Worm (Caenorhabditis elegans) whole organism, L1 larva: Measurements from ENCODE around the gene rrsr-1.
"Not testable (repeated sequence)": the region's sequence is repeated elsewhere in the genome, so short reads cannot be mapped to it uniquely, and the experiment has no call there.

Experiments
- C16A3.4 ChIP-seq: fragments of 150-350 bp; optimal IDR thresholded peaks from 2 replicates; lab custom pipeline; 2014; ENCODE audit warnings: missing biosample characterization, missing genetic modification characterization
- aha-1 ChIP-seq: fragments of 150-350 bp; optimal IDR thresholded peaks from 2 replicates; lab custom pipeline; 2014; ENCODE audit warnings: missing biosample characterization, missing genetic modification characterization
- ceh-90 ChIP-seq: sonication (generic microtip); optimal IDR thresholded peaks from 2 replicates; lab custom pipeline; 2016; ENCODE audit warnings: missing genetic modification characterization, missing compliant biosample characterization
- dpl-1 ChIP-seq, 3 experiments: fragments of 150-350 bp in 2 of 3; sonication (generic microtip) in 1 of 3; optimal IDR thresholded peaks; 2 replicates each; lab custom pipeline; 2014 to 2017; ENCODE audit warnings: missing biosample characterization in 3 of 3, missing genetic modification characterization in 3 of 3, missing genetic modification reagents in 3 of 3
- dsc-1 ChIP-seq: sonication (generic microtip); optimal IDR thresholded peaks from 2 replicates; lab custom pipeline; 2016; ENCODE audit warnings: mild to moderate bottlenecking, missing genetic modification characterization, missing compliant biosample characterization
- efl-1 ChIP-seq, 4 experiments: fragments of 150-350 bp; optimal IDR thresholded peaks in 3 of 4; peaks in 1 of 4; 1 replicate in 1 of 4; 2 replicates in 3 of 4; lab custom pipeline; 2014; ENCODE audit warnings: missing biosample characterization in 2 of 4, missing genetic modification characterization in 2 of 4, missing genetic modification reagents in 2 of 4
- egl-13 ChIP-seq: sonication (generic microtip); optimal IDR thresholded peaks from 2 replicates; lab custom pipeline; 2016; ENCODE audit warnings: missing genotype, missing genetic modification reagents, missing genetic modification characterization, missing compliant biosample characterization
- elt-2 ChIP-seq: sonication (generic microtip); optimal IDR thresholded peaks from 2 replicates; lab custom pipeline; 2016; ENCODE audit warnings: missing genetic modification characterization, mild to moderate bottlenecking, inconsistent platforms, missing compliant biosample characterization, missing genetic modification reagents
- ets-5 ChIP-seq: fragments of 200-800 bp; sonication (Bioruptor generic); IDR thresholded peaks from 2 replicates; pipeline ENCODE4 v1.3.6; 2022; ENCODE audit warnings: missing genetic modification characterization, missing compliant biosample characterization
- fkh-10 ChIP-seq: sonication (generic microtip); optimal IDR thresholded peaks from 2 replicates; lab custom pipeline; 2017; ENCODE audit warnings: missing biosample characterization, missing genetic modification reagents, missing genetic modification characterization
- fkh-4 ChIP-seq: sonication (generic microtip); optimal IDR thresholded peaks from 2 replicates; lab custom pipeline; 2016; ENCODE audit warnings: missing compliant biosample characterization, missing genetic modification characterization, borderline replicate concordance
- fos-1 ChIP-seq: fragments of 150-350 bp; optimal IDR thresholded peaks from 2 replicates; lab custom pipeline; 2014; ENCODE audit warnings: missing biosample characterization, missing genetic modification characterization
- hlh-17 ChIP-seq: fragments of 200-800 bp; sonication (Bioruptor generic); optimal IDR thresholded peaks from 2 replicates; lab custom pipeline; 2018; ENCODE audit warnings: missing genetic modification characterization, mild to moderate bottlenecking, missing compliant biosample characterization, moderate library complexity, borderline replicate concordance
- isw-1 ChIP-seq: fragments of 200-800 bp; sonication (Bioruptor generic); IDR thresholded peaks from 2 replicates; pipeline ENCODE4 v1.3.6; 2022; ENCODE audit warnings: missing genetic modification characterization, missing compliant biosample characterization
- lin-14 ChIP-seq: fragments of 200-800 bp; sonication (Bioruptor generic); optimal IDR thresholded peaks from 2 replicates; lab custom pipeline; 2018; ENCODE audit warnings: mild to moderate bottlenecking, missing genetic modification characterization, moderate library complexity, missing compliant biosample characterization
- lin-39 ChIP-seq: fragments of 150-350 bp; optimal IDR thresholded peaks from 2 replicates; lab custom pipeline; 2014; ENCODE audit warnings: missing biosample characterization, missing genetic modification reagents, missing genetic modification characterization
- lsy-2 ChIP-seq, 2 experiments: fragments of 150-350 bp; optimal IDR thresholded peaks; 2 replicates each; lab custom pipeline; 2014; ENCODE audit warnings: missing biosample characterization in 2 of 2, missing genetic modification characterization in 2 of 2
- mab-9 ChIP-seq: fragments of 200-800 bp; sonication (Bioruptor generic); IDR thresholded peaks from 2 replicates; pipeline ENCODE4 v1.3.6; 2022; ENCODE audit warnings: missing genetic modification reagents, missing genetic modification characterization, missing compliant biosample characterization
- mdl-1 ChIP-seq, 2 experiments: fragments of 150-350 bp; optimal IDR thresholded peaks; 2 replicates each; lab custom pipeline; 2014 to 2017; ENCODE audit warnings: missing biosample characterization in 2 of 2, missing genetic modification characterization in 2 of 2, inconsistent platforms in 1 of 2
- nhr-12 ChIP-seq: sonication (generic microtip); optimal IDR thresholded peaks from 2 replicates; lab custom pipeline; 2017; ENCODE audit warnings: missing biosample characterization, missing genetic modification characterization
- nhr-19 ChIP-seq: fragments of 200-800 bp; sonication (Bioruptor generic); conservative IDR thresholded peaks from 2 replicates; pipeline ENCODE4 v1.3.6; 2022; ENCODE audit warnings: missing genetic modification characterization, missing compliant biosample characterization
- nhr-20 ChIP-seq: sonication (generic microtip); optimal IDR thresholded peaks from 2 replicates; lab custom pipeline; 2016; ENCODE audit warnings: mild to moderate bottlenecking, missing genetic modification characterization, missing compliant biosample characterization
- nhr-47 ChIP-seq: sonication (generic microtip); optimal IDR thresholded peaks from 2 replicates; lab custom pipeline; 2016; ENCODE audit warnings: mild to moderate bottlenecking, missing genetic modification characterization, moderate library complexity, missing compliant biosample characterization
- nhr-71 ChIP-seq: sonication (generic microtip); optimal IDR thresholded peaks from 2 replicates; lab custom pipeline; 2016; ENCODE audit warnings: mild to moderate bottlenecking, missing genetic modification characterization, moderate library complexity, missing compliant biosample characterization
- nhr-85 ChIP-seq: sonication (generic microtip); peaks from one replicate; lab custom pipeline; 2016; ENCODE audit warnings: missing genetic modification characterization, inconsistent platforms, missing compliant biosample characterization
- nhr-90 ChIP-seq: sonication (generic microtip); optimal IDR thresholded peaks from 2 replicates; lab custom pipeline; 2016; ENCODE audit warnings: mild to moderate bottlenecking, missing genetic modification characterization, missing compliant biosample characterization; ENCODE audit not compliant: poor library complexity
- skn-1 ChIP-seq: fragments of 150-350 bp; optimal IDR thresholded peaks from 2 replicates; lab custom pipeline; 2014; ENCODE audit warnings: missing biosample characterization, missing genetic modification characterization
- snpc-4 ChIP-seq: fragments of 150-350 bp; optimal IDR thresholded peaks from 2 replicates; lab custom pipeline; 2014; ENCODE audit warnings: missing biosample characterization, missing genetic modification characterization
- snu-23 ChIP-seq: sonication (generic microtip); optimal IDR thresholded peaks from 2 replicates; lab custom pipeline; 2016; ENCODE audit warnings: missing genetic modification characterization, missing compliant biosample characterization
- vab-15 ChIP-seq: sonication (generic microtip); optimal IDR thresholded peaks from 2 replicates; lab custom pipeline; 2017; ENCODE audit warnings: missing genotype, mild to moderate bottlenecking, missing genetic modification characterization, missing compliant biosample characterization

rrsr-1 gene

ce11 chrV:14468196-14468874 is 43.5 kb upstream of the rrsr-1 start, which contains the start of gene srz-97 (continued):
- TF ChIP-seq C16A3.4 (no peak), nhr-12 (no peak), nhr-47 (tag; lab: Kevin White, UChicago) (peak; percentile 73), hlh-17 (GFP tag; lab: Kevin White, UChicago) (no peak), nhr-19 (GFP tag; lab: Robert Waterston, UW) (peak; percentile 76), nhr-71 (tag; lab: Kevin White, UChicago) (peak; percentile 73)

ce11 chrV:14464368-14464767 is 39.6 kb upstream of the rrsr-1 start, which contains the start of gene F08H9.4:
F08H9.4 (minus strand) TSS chrV:14464428.
- no peak for TF ChIP-seq ets-5
- TF ChIP-seq egl-13, result no peak
- TF ChIP-seq mdl-1 (tag; optimal IDR thresholded peaks at IDR 0.05; lab: Kevin White, UChicago), result no peak
- TF ChIP-seq skn-1 (tag; lab: Kevin White, UChicago), result no peak
- TF ChIP-seq vab-15, result no peak
- no peak for TF ChIP-seq fos-1 (tag; lab: Kevin White, UChicago)
- TF ChIP-seq fkh-10 (GFP tag; lab: Kevin White, UChicago), result no peak
- no peak for TF ChIP-seq snu-23
- TF ChIP-seq aha-1, result no peak
- TF ChIP-seq fkh-4, result no peak
- TF ChIP-seq lin-39 (tag; lab: Kevin White, UChicago), result no peak
- no peak for TF ChIP-seq lin-14 (GFP tag; lab: Kevin White, UChicago)
- no peak for TF ChIP-seq nhr-85 (tag; lab: Kevin White, UChicago)
- TF ChIP-seq mab-9, result no peak
- no peak for TF ChIP-seq nhr-12
- no peak for TF ChIP-seq nhr-47 (tag; lab: Kevin White, UChicago)

- peak; percentile 26 for TF ChIP-seq nhr-90 (tag; lab: Kevin White, UChicago)
- peak; percentile 85 for TF ChIP-seq elt-2 (tag; lab: Kevin White, UChicago)
- not testable (repeated sequence) for TF ChIP-seq efl-1 (optimal IDR thresholded peaks at IDR 0.05; lab: Kevin White, UChicago)
- peak in 1 of 2 experiments; percentile 84 for TF ChIP-seq efl-1 (GFP tag; optimal IDR thresholded peaks at IDR 0.05 in 1 of 2; lab: Kevin White, UChicago)
- peak; percentile 16 for TF ChIP-seq nhr-71 (tag; lab: Kevin White, UChicago)
- TF ChIP-seq snpc-4 (tag; lab: Kevin White, UChicago), result peak; percentile 86
- peak; percentile 9 for TF ChIP-seq nhr-20 (tag; lab: Kevin White, UChicago)
These were observed 38.3 kb upstream of the rrsr-1 start, which contains the start of gene F08H9.3 for ce11 chrV:14463087-14463486. F08H9.3 (minus strand) TSS chrV:14463338.

ce11 chrV:14462653-14463052 is 37.8 kb upstream of the rrsr-1 start:
- TF ChIP-seq skn-1 (tag; lab: Kevin White, UChicago), result peak; percentile 1
- TF ChIP-seq mab-9, result no peak

ce11 chrV:14460615-14461102 is 35.9 kb upstream of the rrsr-1 start, which contains the start of gene F08H9.2:
F08H9.2 (plus strand) TSS chrV:14460665.
- TF ChIP-seq ceh-90 (tag; lab: Kevin White, UChicago), result no peak
- no peak for TF ChIP-seq dsc-1 (tag; lab: Kevin White, UChicago)
- TF ChIP-seq, all 84 proteins: peak for 0

DNA sequence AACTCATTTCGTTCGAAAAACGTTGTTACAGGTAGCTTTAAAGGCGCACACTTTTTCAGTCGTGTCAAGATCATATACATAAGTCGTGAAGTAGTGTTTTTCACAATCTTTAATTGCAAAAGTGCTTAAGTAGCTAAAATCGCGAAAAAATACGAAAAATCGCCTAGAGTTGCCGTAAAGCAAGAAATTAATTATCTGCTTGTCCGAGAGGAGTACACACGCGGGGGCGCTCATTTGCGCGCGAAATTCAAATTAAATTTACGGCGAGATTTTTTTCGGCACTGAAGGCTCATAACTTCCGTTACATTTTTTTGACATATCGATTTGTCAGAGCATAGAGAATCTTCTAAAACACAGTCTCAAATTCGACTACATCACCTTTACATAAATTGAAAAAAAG is 35.3 kb upstream of the rrsr-1 start:
- TF ChIP-seq lsy-2 (tag; optimal IDR thresholded peaks at IDR 0.05; lab: Kevin White, UChicago) (no peak), isw-1 (GFP tag; lab: Robert Waterston, UW) (no peak), dpl-1 (GFP tag; optimal IDR thresholded peaks at IDR 0.05; lab: Kevin White, UChicago) (peak in 1 of 3 experiments; percentile 7), efl-1 (optimal IDR thresholded peaks at IDR 0.05; lab: Kevin White, UChicago) (peak in 1 of 2 experiments; percentile 6), efl-1 (GFP tag; optimal IDR thresholded peaks at IDR 0.05 in 1 of 2; lab: Kevin White, UChicago) (peak; percentile 15 to 86), vab-15 (no peak)
